Fruit fly (Drosophila melanogaster) whole organism, embryonic: ENCODE data around the gene CG12947.

Experiments
- B-H1 ChIP-seq: fragments of 200-800 bp; sonication (Bioruptor generic); IDR thresholded peaks from 3 replicates; pipeline ENCODE4 v1.3.6; 2022; ENCODE audit warnings: missing biosample characterization, missing genetic modification characterization
- CG12236 ChIP-seq: fragments of 200-800 bp; sonication (Bioruptor generic); optimal IDR thresholded peaks from 2 replicates; lab custom pipeline; 2016; ENCODE audit warnings: missing biosample characterization, missing genetic modification characterization
- CG12391 ChIP-seq: fragments of 200-800 bp; sonication (Bioruptor generic); optimal IDR thresholded peaks from 3 replicates; lab custom pipeline; 2018; ENCODE audit warnings: missing biosample characterization, mild to moderate bottlenecking, missing genetic modification characterization, moderate library complexity
- CG13296 ChIP-seq: fragments of 200-800 bp; sonication (Bioruptor generic); optimal IDR thresholded peaks from 3 replicates; lab custom pipeline; 2018; ENCODE audit warnings: missing biosample characterization, mild to moderate bottlenecking, missing genetic modification characterization
- CG15601 ChIP-seq: fragments of 200-800 bp; sonication (Bioruptor generic); optimal IDR thresholded peaks from 3 replicates; lab custom pipeline; 2019; ENCODE audit warnings: missing biosample characterization, mild to moderate bottlenecking, missing genetic modification characterization, moderate library complexity
- CG17802 ChIP-seq: fragments of 200-800 bp; sonication (Bioruptor generic); optimal IDR thresholded peaks from 2 replicates; lab custom pipeline; 2018; ENCODE audit warnings: missing biosample characterization, mild to moderate bottlenecking, missing genetic modification characterization, moderate library complexity
- CG18599 ChIP-seq: fragments of 200-800 bp; sonication (Bioruptor generic); optimal IDR thresholded peaks from 3 replicates; lab custom pipeline; 2017; ENCODE audit warnings: missing biosample characterization, missing genetic modification characterization, mild to moderate bottlenecking, moderate library complexity, missing genetic modification reagents
- CG18764 ChIP-seq: fragments of 200-800 bp; sonication (Bioruptor generic); optimal IDR thresholded peaks from 3 replicates; lab custom pipeline; 2016; ENCODE audit warnings: missing biosample characterization, missing genetic modification characterization
- CG30020 ChIP-seq: fragments of 200-800 bp; optimal IDR thresholded peaks from 2 replicates; lab custom pipeline; 2019; ENCODE audit warnings: missing biosample characterization, mild to moderate bottlenecking, missing genetic modification characterization, moderate library complexity
- CG3407 ChIP-seq: fragments of 200-800 bp; sonication (Bioruptor generic); optimal IDR thresholded peaks from 2 replicates; lab custom pipeline; 2018; ENCODE audit warnings: missing biosample characterization, mild to moderate bottlenecking, missing genetic modification characterization
- CG34376 ChIP-seq: fragments of 200-800 bp; sonication (Bioruptor generic); optimal IDR thresholded peaks from 2 replicates; lab custom pipeline; 2018; ENCODE audit warnings: missing biosample characterization, mild to moderate bottlenecking, missing genetic modification characterization
- CG3847 ChIP-seq: fragments of 200-800 bp; sonication (Bioruptor generic); IDR thresholded peaks from 2 replicates; pipeline ENCODE4 v1.3.6; 2022; ENCODE audit warnings: missing biosample characterization, missing genetic modification characterization
- CG6654 ChIP-seq: fragments of 200-800 bp; sonication (Bioruptor generic); optimal IDR thresholded peaks from 2 replicates; lab custom pipeline; 2017; ENCODE audit warnings: missing biosample characterization, mild to moderate bottlenecking, missing genetic modification characterization
- CG7839 ChIP-seq: fragments of 200-800 bp; sonication (Bioruptor generic); optimal IDR thresholded peaks from 3 replicates; lab custom pipeline; 2018; ENCODE audit warnings: missing biosample characterization, mild to moderate bottlenecking, missing genetic modification characterization, moderate library complexity
- CG8478 ChIP-seq: fragments of >200 bp; optimal IDR thresholded peaks from 2 replicates; lab custom pipeline; 2018
- CG9876 ChIP-seq: fragments of 200-800 bp; sonication (Bioruptor generic); optimal IDR thresholded peaks from 2 replicates; lab custom pipeline; 2016; ENCODE audit warnings: missing biosample characterization, missing genetic modification characterization
- CHES-1-like ChIP-seq: fragments of 200-800 bp; sonication (Bioruptor generic); optimal IDR thresholded peaks from 2 replicates; lab custom pipeline; 2016; ENCODE audit warnings: missing biosample characterization, missing genetic modification characterization
- CoRest ChIP-seq: fragments of 200-800 bp; sonication (Bioruptor generic); optimal IDR thresholded peaks from 3 replicates; lab custom pipeline; 2018; ENCODE audit warnings: missing biosample characterization, mild to moderate bottlenecking, missing genetic modification characterization, moderate library complexity
- HHEX ChIP-seq: fragments of 200-800 bp; sonication (Bioruptor generic); optimal IDR thresholded peaks from 3 replicates; lab custom pipeline; 2017; ENCODE audit warnings: missing biosample characterization, mild to moderate bottlenecking, missing genetic modification characterization, missing genetic modification reagents
- Myb ChIP-seq: fragments of 200-800 bp; sonication (Bioruptor generic); optimal IDR thresholded peaks from 2 replicates; lab custom pipeline; 2016; ENCODE audit warnings: missing biosample characterization, missing genetic modification characterization
- Ssrp ChIP-seq: fragments of 200-800 bp; sonication (Bioruptor generic); optimal IDR thresholded peaks from 2 replicates; lab custom pipeline; 2018; ENCODE audit warnings: missing biosample characterization, mild to moderate bottlenecking, missing genetic modification characterization, moderate library complexity
- Usf ChIP-seq: fragments of 200-800 bp; sonication (Bioruptor generic); optimal IDR thresholded peaks from 2 replicates; lab custom pipeline; 2017; ENCODE audit warnings: missing genotype, missing biosample characterization, missing genetic modification characterization
- YL-1 ChIP-seq: fragments of 200-800 bp; sonication (Bioruptor generic); optimal IDR thresholded peaks from 3 replicates; lab custom pipeline; 2017; ENCODE audit warnings: missing biosample characterization, mild to moderate bottlenecking, missing genetic modification characterization
- ac ChIP-seq: fragments of 200-800 bp; sonication (Bioruptor generic); optimal IDR thresholded peaks from 3 replicates; lab custom pipeline; 2017; ENCODE audit warnings: missing biosample characterization, mild to moderate bottlenecking, missing genetic modification characterization
- aop ChIP-seq: fragments of 200-800 bp; sonication (Bioruptor generic); IDR thresholded peaks from 2 replicates; pipeline ENCODE4 v1.3.6; 2022; ENCODE audit warnings: missing biosample characterization, missing genetic modification characterization
- bowl ChIP-seq: fragments of 200-800 bp; sonication (Bioruptor generic); IDR thresholded peaks from 2 replicates; pipeline ENCODE4 v1.3.6; 2022; ENCODE audit warnings: missing biosample characterization, missing genetic modification characterization
- br ChIP-seq: fragments of >200 bp; optimal IDR thresholded peaks from 2 replicates; lab custom pipeline; 2017
- btn ChIP-seq: fragments of 200-800 bp; sonication (Bioruptor generic); optimal IDR thresholded peaks from 2 replicates; lab custom pipeline; 2016; ENCODE audit warnings: missing biosample characterization, missing genetic modification characterization
- chif ChIP-seq, 2 experiments: fragments of 200-800 bp; sonication (Bioruptor generic); optimal IDR thresholded peaks; 3 replicates each; lab custom pipeline; 2016; ENCODE audit warnings: missing biosample characterization in 2 of 2, missing genetic modification characterization in 2 of 2
- chinmo ChIP-seq: fragments of 200-800 bp; sonication (Bioruptor generic); IDR thresholded peaks from 4 replicates; pipeline ENCODE4 v1.3.6; 2022; ENCODE audit warnings: missing biosample characterization, missing genetic modification characterization; ENCODE audit not compliant: partially characterized antibody
- ci ChIP-seq: fragments of 200-800 bp; sonication (Bioruptor generic); IDR thresholded peaks from 3 replicates; pipeline ENCODE4 v1.3.6; 2022; ENCODE audit warnings: missing biosample characterization, missing genetic modification characterization
- corto ChIP-seq: fragments of 200-800 bp; sonication (Bioruptor generic); optimal IDR thresholded peaks from 2 replicates; lab custom pipeline; 2016; ENCODE audit warnings: missing biosample characterization, mild to moderate bottlenecking, missing genetic modification characterization, moderate library complexity
- ems ChIP-seq: fragments of 200-800 bp; sonication (Bioruptor generic); optimal IDR thresholded peaks from 3 replicates; lab custom pipeline; 2016; ENCODE audit warnings: missing biosample characterization, missing genetic modification characterization
- grn ChIP-seq: fragments of 200-800 bp; sonication (Bioruptor generic); optimal IDR thresholded peaks from 3 replicates; lab custom pipeline; 2017; ENCODE audit warnings: missing biosample characterization, missing genetic modification characterization
- inv ChIP-seq: fragments of 200-800 bp; sonication (Bioruptor generic); IDR thresholded peaks from 2 replicates; pipeline ENCODE4 v1.3.6; 2022; ENCODE audit warnings: missing biosample characterization, missing genetic modification characterization; ENCODE audit not compliant: partially characterized antibody
- kni ChIP-seq: fragments of 200-800 bp; sonication (Bioruptor generic); optimal IDR thresholded peaks from 3 replicates; lab custom pipeline; 2017; ENCODE audit warnings: mild to moderate bottlenecking, missing biosample characterization, missing genetic modification reagents, missing genetic modification characterization
- lbe ChIP-seq: fragments of 200-800 bp; sonication (Bioruptor generic); optimal IDR thresholded peaks from 2 replicates; lab custom pipeline; 2016; ENCODE audit warnings: missing biosample characterization, mild to moderate bottlenecking, missing genetic modification characterization
- lilli ChIP-seq: fragments of 200-800 bp; sonication (Bioruptor generic); optimal IDR thresholded peaks from 3 replicates; lab custom pipeline; 2016; ENCODE audit warnings: missing biosample characterization, missing genetic modification characterization
- mld ChIP-seq: fragments of 200-800 bp; sonication (Bioruptor generic); IDR thresholded peaks from 3 replicates; pipeline ENCODE4 v1.3.6; 2022; ENCODE audit warnings: missing biosample characterization, missing genetic modification characterization; ENCODE audit not compliant: partially characterized antibody
- nerfin-1 ChIP-seq: fragments of 200-800 bp; sonication (Bioruptor generic); optimal IDR thresholded peaks from 3 replicates; lab custom pipeline; 2019; ENCODE audit warnings: missing biosample characterization, mild to moderate bottlenecking, missing genetic modification characterization, moderate library complexity
- pan ChIP-seq, 4 experiments: fragments of >200 bp in 3 of 4; fragments of 200-800 bp in 1 of 4; sonication (Bioruptor generic) in 1 of 4; optimal IDR thresholded peaks in 3 of 4; IDR thresholded peaks in 1 of 4; 2 replicates each; pipeline versions ENCODE4 v1.3.6 to Lab custom; 2017 to 2022; ENCODE audit warnings: missing biosample characterization in 2 of 4, missing genetic modification characterization in 2 of 4, mixed read lengths in 1 of 4
- pzg ChIP-seq: fragments of 200-800 bp; sonication (Bioruptor generic); optimal IDR thresholded peaks from 3 replicates; lab custom pipeline; 2018; ENCODE audit warnings: missing biosample characterization, mild to moderate bottlenecking, missing genetic modification characterization, moderate library complexity
- ranshi ChIP-seq: fragments of 200-800 bp; sonication (Bioruptor generic); IDR thresholded peaks from 2 replicates; pipeline ENCODE4 v1.3.6; 2022; ENCODE audit warnings: missing biosample characterization, missing genetic modification characterization
- ro ChIP-seq: fragments of 200-800 bp; sonication (Bioruptor generic); IDR thresholded peaks from 2 replicates; pipeline ENCODE4 v1.3.6; 2022; ENCODE audit warnings: missing biosample characterization, missing genetic modification characterization
- run ChIP-seq: fragments of 200-800 bp; sonication (Bioruptor generic); optimal IDR thresholded peaks from 3 replicates; lab custom pipeline; 2018; ENCODE audit warnings: missing biosample characterization, mild to moderate bottlenecking, missing genetic modification characterization
- sima ChIP-seq: fragments of 200-800 bp; sonication (Bioruptor generic); optimal IDR thresholded peaks from 2 replicates; lab custom pipeline; 2016; ENCODE audit warnings: missing biosample characterization, missing genetic modification characterization
- slp2 ChIP-seq: fragments of 200-800 bp; sonication (Bioruptor generic); optimal IDR thresholded peaks from 2 replicates; lab custom pipeline; 2016; ENCODE audit warnings: missing biosample characterization, missing genetic modification characterization
- tio ChIP-seq: fragments of 200-800 bp; sonication (Bioruptor generic); optimal IDR thresholded peaks from 2 replicates; lab custom pipeline; 2017; ENCODE audit warnings: missing biosample characterization, missing genetic modification characterization, inconsistent platforms
- wek ChIP-seq: fragments of 200-800 bp; sonication (Bioruptor generic); optimal IDR thresholded peaks from 3 replicates; lab custom pipeline; 2018; ENCODE audit warnings: missing biosample characterization, mild to moderate bottlenecking, missing genetic modification characterization, moderate library complexity
- zf30C ChIP-seq: fragments of 200-800 bp; sonication (Bioruptor generic); optimal IDR thresholded peaks from 3 replicates; lab custom pipeline; 2018; ENCODE audit warnings: missing biosample characterization, mild to moderate bottlenecking, missing genetic modification characterization

CG12947 gene

DNA sequence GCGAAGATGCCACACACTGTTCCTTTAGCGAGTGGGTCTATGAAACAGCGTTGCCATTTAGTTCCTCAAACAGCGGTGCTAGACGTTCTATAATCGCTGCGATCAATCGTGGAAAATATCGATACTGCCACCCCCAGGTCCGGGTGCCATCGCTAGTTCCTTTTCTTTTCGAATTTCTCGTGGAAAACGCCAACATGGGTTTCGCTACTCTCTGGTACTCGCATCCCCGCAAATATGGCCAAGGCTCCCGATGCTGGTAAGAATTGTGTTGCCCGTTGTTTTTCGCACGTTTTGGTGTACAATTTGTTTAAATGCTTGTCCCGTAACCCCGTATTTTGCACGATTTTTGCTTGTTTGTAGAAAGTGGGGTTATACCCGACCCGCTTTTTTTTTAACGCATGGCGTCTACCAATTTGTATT lies 1.9 kb upstream of the CG12947 start, which contains the start of gene RpS29 (continued):
- TF ChIP-seq lbe (GFP tag; lab: Kevin White, UChicago) = peak; percentile 58
- peak; percentile 84 for TF ChIP-seq ems (GFP tag; lab: Kevin White, UChicago)
- peak; percentile 48 for TF ChIP-seq CG3407 (GFP tag; lab: Kevin White, UChicago)
- peak; percentile 93 for TF ChIP-seq CHES-1-like (GFP tag; lab: Kevin White, UChicago)
- peak; percentile 78 for TF ChIP-seq kni
- TF ChIP-seq ac (GFP tag; lab: Kevin White, UChicago) = no peak
- no peak for TF ChIP-seq pan (optimal IDR thresholded peaks at IDR 0.05; lab: Kevin White, UChicago)
- peak in 1 of 2 experiments; percentile 76 for TF ChIP-seq pan (GFP tag; optimal IDR thresholded peaks at IDR 0.05 in 1 of 2, IDR thresholded peaks at IDR 0.05 in 1 of 2)
- peak; percentile 93 for TF ChIP-seq ci
- TF ChIP-seq pzg (GFP tag; lab: Kevin White, UChicago) = peak; percentile 100
- no peak for TF ChIP-seq tio (GFP tag; lab: Kevin White, UChicago)
- peak; percentile 44 for TF ChIP-seq sima
- TF ChIP-seq Usf (GFP tag; lab: Kevin White, UChicago) = peak; percentile 58
- TF ChIP-seq CG8478 (lab: Kevin White, UChicago) = no peak
- TF ChIP-seq B-H1 (GFP tag; lab: Robert Waterston, UW) = peak; percentile 48; the same call in 1 of the 3 replicates
- TF ChIP-seq btn (GFP tag; lab: Kevin White, UChicago) = no peak
- TF ChIP-seq CG34376 (GFP tag; lab: Kevin White, UChicago) = peak; percentile 92
- peak; percentile 44 for TF ChIP-seq CG30020 (tag; lab: Kevin White, UChicago)
- TF ChIP-seq CG6654 (GFP tag; lab: Kevin White, UChicago) = peak; percentile 1
- TF ChIP-seq CG3847 (GFP tag; lab: Robert Waterston, UW) = peak; percentile 97
- TF ChIP-seq inv (GFP tag; lab: Robert Waterston, UW) = peak; percentile 92
- TF ChIP-seq ranshi = peak; percentile 68
- peak; percentile 66 for TF ChIP-seq CG7839 (tag; lab: Kevin White, UChicago)
- peak; percentile 86 for TF ChIP-seq CG18599 (GFP tag; lab: Kevin White, UChicago)
- peak; percentile 68 for TF ChIP-seq wek (GFP tag; lab: Kevin White, UChicago)
- no peak; the same call in 1 of the 2 replicates for TF ChIP-seq bowl (GFP tag; lab: Robert Waterston, UW)
- peak; percentile 63 for TF ChIP-seq CoRest
- peak; percentile 75 for TF ChIP-seq nerfin-1 (tag; lab: Kevin White, UChicago)
- TF ChIP-seq grn = peak; percentile 61
- TF ChIP-seq run (tag; lab: Kevin White, UChicago) = peak; percentile 49
- no peak for TF ChIP-seq br (lab: Kevin White, UChicago)
- TF ChIP-seq ro (GFP tag; lab: Robert Waterston, UW) = peak; percentile 54; the same call in 1 of the 2 replicates
- peak; percentile 63 for TF ChIP-seq slp2
- no peak for TF ChIP-seq corto (GFP tag; lab: Kevin White, UChicago)
- peak; percentile 84 for TF ChIP-seq CG12391 (tag; lab: Kevin White, UChicago)
- TF ChIP-seq chinmo = peak; percentile 92
- TF ChIP-seq CG12236 (GFP tag; lab: Kevin White, UChicago) = peak; percentile 42
- peak; percentile 90 for TF ChIP-seq CG13296 (GFP tag; lab: Kevin White, UChicago)
- peak; percentile 16 for TF ChIP-seq Ssrp (tag; lab: Kevin White, UChicago)
- TF ChIP-seq CG17802 (tag; lab: Kevin White, UChicago) = peak; percentile 53
- TF ChIP-seq chif (GFP tag; optimal IDR thresholded peaks at IDR 0.05; lab: Kevin White, UChicago) = peak; percentile 57 to 70
- TF ChIP-seq lilli = peak; percentile 91
- TF ChIP-seq zf30C (GFP tag; lab: Kevin White, UChicago) = peak; percentile 57
- TF ChIP-seq Myb = peak; percentile 94
- peak; percentile 76 for TF ChIP-seq CG18764 (GFP tag; lab: Kevin White, UChicago)
- peak; percentile 91 for TF ChIP-seq CG9876 (GFP tag; lab: Kevin White, UChicago)
- TF ChIP-seq aop (GFP tag; lab: Robert Waterston, UW) = peak; percentile 97
- peak; percentile 81 for TF ChIP-seq mld
- TF ChIP-seq HHEX (GFP tag; lab: Kevin White, UChicago) = peak; percentile 82
- peak; percentile 81 for TF ChIP-seq CG15601
- TF ChIP-seq YL-1 (GFP tag; lab: Kevin White, UChicago) = peak; percentile 99
